Fruit fly (Drosophila melanogaster): ENCODE measurements around the gene Ubc6.

Ubc6 gene

DNA sequence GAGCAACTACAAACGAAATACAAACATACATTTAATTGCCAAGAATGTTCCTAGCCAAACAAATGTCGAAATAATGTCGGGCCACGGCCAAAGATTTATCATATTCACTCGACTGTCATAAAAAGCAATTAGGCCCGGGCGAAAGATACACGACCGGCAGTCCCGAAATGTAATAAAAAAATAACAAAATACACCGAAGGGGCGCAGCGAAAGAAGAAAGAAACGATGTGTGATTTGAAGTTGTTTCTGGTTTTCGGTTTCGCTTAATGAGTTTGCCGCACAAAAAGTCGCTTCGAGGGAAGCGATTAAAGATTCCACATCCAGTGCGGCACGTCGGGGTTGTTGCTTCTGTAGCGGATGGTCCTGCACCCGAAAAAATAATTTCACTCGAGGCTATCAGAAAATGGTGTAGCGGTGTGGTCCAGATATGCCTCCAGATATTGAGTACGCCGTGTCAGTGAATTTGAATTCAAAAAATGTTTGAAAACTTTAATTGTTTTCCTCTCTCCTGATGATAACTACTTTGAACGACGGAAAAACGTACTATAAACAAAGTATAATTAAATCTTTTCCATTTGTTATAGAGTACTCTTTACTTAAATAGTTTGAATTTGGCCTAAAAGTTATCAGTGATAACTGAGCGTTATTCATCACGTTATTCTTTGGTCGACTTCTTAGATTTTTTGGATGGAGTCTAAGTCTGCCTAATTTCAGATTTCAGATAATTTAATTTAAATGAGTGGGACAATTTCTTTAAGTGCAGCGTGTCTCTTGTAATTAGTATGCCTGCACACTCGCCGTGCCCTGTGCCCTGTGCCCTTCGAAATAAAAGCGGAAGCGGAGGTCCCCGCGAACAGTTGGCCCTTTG, 36.9 kb upstream of the Ubc6 start:
- TF ChIP-seq CG11762 (GFP tag; optimal IDR thresholded peaks at IDR 0.05; ENCODE audit: insufficient read depth) (peak; percentile 26), Lpt (GFP tag; optimal IDR thresholded peaks at IDR 0.05) (no peak), Hr38 (GFP tag; optimal IDR thresholded peaks at IDR 0.05) (no peak), pdm3 (GFP tag; optimal IDR thresholded peaks at IDR 0.05) (peak; percentile 61), OdsH (GFP tag; optimal IDR thresholded peaks at IDR 0.05) (peak; percentile 40), esn (GFP tag; optimal IDR thresholded peaks at IDR 0.05) (peak; percentile 84), achi (GFP tag; optimal IDR thresholded peaks at IDR 0.05) (peak; percentile 42), CG6854 (GFP tag; optimal IDR thresholded peaks at IDR 0.05) (no peak), CG1621 (tag; optimal IDR thresholded peaks at IDR 0.05) (no peak), CG4318 (GFP tag; optimal IDR thresholded peaks at IDR 0.05) (no peak), CG10631 (GFP tag; optimal IDR thresholded peaks at IDR 0.05) (peak; percentile 36), fd85E (GFP tag; optimal IDR thresholded peaks at IDR 0.05) (no peak), svp (GFP tag) (peak; percentile 82), Gug (GFP tag; IDR thresholded peaks at IDR 0.05) (no peak), Blimp-1 (GFP tag; optimal IDR thresholded peaks at IDR 0.05) (no peak), Hr4 (GFP tag; optimal IDR thresholded peaks at IDR 0.05) (peak; percentile 27), CG8319 (GFP tag; optimal IDR thresholded peaks at IDR 0.05) (peak; percentile 32), salr (GFP tag; optimal IDR thresholded peaks at IDR 0.05) (no peak), CG3032 (tag; optimal IDR thresholded peaks at IDR 0.05) (peak; percentile 27), CG6808 (GFP tag; optimal IDR thresholded peaks at IDR 0.05) (peak; percentile 36), CG8632 (GFP tag; optimal IDR thresholded peaks at IDR 0.05) (peak; percentile 57), CG6163 (GFP tag; IDR thresholded peaks at IDR 0.05) (no peak), Eip75B (GFP tag; optimal IDR thresholded peaks at IDR 0.05) (peak; percentile 48), CG16779 (tag; optimal IDR thresholded peaks at IDR 0.05) (peak; percentile 22), Sox15 (GFP tag; optimal IDR thresholded peaks at IDR 0.05) (peak; percentile 39), CG15336 (GFP tag; IDR thresholded peaks at IDR 0.05) (no peak), CG6792 (GFP tag; optimal IDR thresholded peaks at IDR 0.05) (peak; percentile 58), CG31627 (GFP tag; optimal IDR thresholded peaks at IDR 0.05) (peak; percentile 74), Sox14 (GFP tag; optimal IDR thresholded peaks at IDR 0.05) (peak; percentile 36), Ets96B (tag; optimal IDR thresholded peaks at IDR 0.05) (no peak), acj6 (GFP tag; optimal IDR thresholded peaks at IDR 0.05) (peak; percentile 58), Eip78C (GFP tag) (peak; percentile 94), CG7368 (GFP tag; optimal IDR thresholded peaks at IDR 0.05) (no peak), CG3919 (GFP tag; optimal IDR thresholded peaks at IDR 0.05) (peak; percentile 63), Hr39 (GFP tag; optimal IDR thresholded peaks at IDR 0.05) (peak; percentile 73), CG6276 (GFP tag; optimal IDR thresholded peaks at IDR 0.05) (no peak), CG10669 (GFP tag; optimal IDR thresholded peaks at IDR 0.05) (peak; percentile 46), topi (GFP tag; optimal IDR thresholded peaks at IDR 0.05) (peak; percentile 71), Smox (GFP tag; optimal IDR thresholded peaks at IDR 0.05) (peak; percentile 70), Ets21C (GFP tag; optimal IDR thresholded peaks at IDR 0.05) (peak; percentile 55), CG32006 (GFP tag; optimal IDR thresholded peaks at IDR 0.05) (peak; percentile 12), fd59A (GFP tag; optimal IDR thresholded peaks at IDR 0.05) (peak; percentile 26), cyc (GFP tag; optimal IDR thresholded peaks at IDR 0.05) (peak; percentile 59), spab (GFP tag; optimal IDR thresholded peaks at IDR 0.05) (peak; percentile 38), CG11294 (GFP tag; IDR thresholded peaks at IDR 0.05) (no peak), vri (GFP tag; optimal IDR thresholded peaks at IDR 0.05) (peak; percentile 36), Sox102F (GFP tag; optimal IDR thresholded peaks at IDR 0.05) (peak; percentile 67), ss (GFP tag; optimal IDR thresholded peaks at IDR 0.05) (peak in 1 of 2 experiments; percentile 22), Eip93F (GFP tag; optimal IDR thresholded peaks at IDR 0.05) (peak; percentile 21), eg (GFP tag; IDR thresholded peaks at IDR 0.05) (no peak)
